Worm (Caenorhabditis elegans): Measurements from ENCODE around the gene slc-36.1.

Gene slc-36.1

DNA sequence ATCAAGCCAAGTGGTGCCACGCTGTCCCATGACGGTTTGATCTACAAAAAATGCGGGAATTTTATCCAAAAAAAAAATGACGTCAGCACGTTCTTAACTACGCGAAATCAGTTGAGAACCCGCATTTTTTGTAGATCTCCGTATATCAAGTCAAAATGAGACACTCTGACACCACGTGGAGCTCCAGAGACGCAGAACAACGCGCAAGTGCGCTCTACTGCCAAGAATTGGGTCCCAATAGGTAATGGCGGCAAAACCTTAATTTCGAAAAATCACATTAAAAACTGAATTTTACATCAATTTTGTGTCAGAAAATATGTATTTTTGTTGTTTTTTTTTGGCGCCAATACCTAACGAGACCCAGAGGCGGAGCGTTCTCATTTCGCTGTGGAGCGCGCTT lies 9.6 kb downstream of the slc-36.1 start:
- TF ChIP-seq lin-35 (GFP tag; optimal IDR thresholded peaks at IDR 0.05) (peak; percentile 17 to 48), lin-39 (tag; optimal IDR thresholded peaks at IDR 0.05) (no peak), dpl-1 (GFP tag; optimal IDR thresholded peaks at IDR 0.05) (peak in 2 of 3 experiments; percentile 8 to 57), unc-130 (tag; optimal IDR thresholded peaks at IDR 0.05) (no peak), xbp-1 (tag; optimal IDR thresholded peaks at IDR 0.05) (no peak), Y116A8C.19 (tag; optimal IDR thresholded peaks at IDR 0.05; ENCODE audit: borderline replicate concordance) (no peak), efl-1 (optimal IDR thresholded peaks at IDR 0.05) (peak; percentile 61 to 88), efl-1 (GFP tag; optimal IDR thresholded peaks at IDR 0.05 in 1 of 2) (peak; percentile 34 to 66)

DNA sequence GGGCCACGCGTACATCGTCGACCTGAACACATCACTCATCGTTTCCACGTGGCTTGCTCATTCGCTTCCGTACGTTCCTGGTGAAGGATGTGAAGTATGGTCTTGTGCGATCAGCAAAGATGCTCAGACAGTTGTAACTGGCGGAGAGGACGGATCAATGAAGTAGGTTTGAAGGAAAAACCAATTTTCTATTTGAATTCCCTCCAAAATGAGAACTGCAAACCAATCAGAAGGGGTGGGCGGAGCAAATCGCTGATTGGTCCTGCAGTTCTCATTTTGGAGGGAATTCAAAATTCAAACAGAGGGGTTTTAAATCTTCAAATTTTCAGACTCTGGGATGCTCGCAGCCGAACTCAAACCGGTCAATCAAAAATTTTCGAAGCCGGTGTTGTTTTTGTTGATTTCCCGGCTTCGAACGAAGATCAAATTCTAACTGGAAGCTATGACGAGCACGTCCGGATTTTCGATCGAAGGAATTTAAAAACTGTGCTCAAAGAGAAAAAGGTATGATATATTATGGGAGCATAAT lies 10.1 kb downstream of the slc-36.1 start:
- TF ChIP-seq xbp-1 (tag; optimal IDR thresholded peaks at IDR 0.05) (no peak), efl-1 (optimal IDR thresholded peaks at IDR 0.05) (no peak), efl-1 (GFP tag; optimal IDR thresholded peaks at IDR 0.05 in 1 of 2) (peak; percentile 37 to 58)

DNA sequence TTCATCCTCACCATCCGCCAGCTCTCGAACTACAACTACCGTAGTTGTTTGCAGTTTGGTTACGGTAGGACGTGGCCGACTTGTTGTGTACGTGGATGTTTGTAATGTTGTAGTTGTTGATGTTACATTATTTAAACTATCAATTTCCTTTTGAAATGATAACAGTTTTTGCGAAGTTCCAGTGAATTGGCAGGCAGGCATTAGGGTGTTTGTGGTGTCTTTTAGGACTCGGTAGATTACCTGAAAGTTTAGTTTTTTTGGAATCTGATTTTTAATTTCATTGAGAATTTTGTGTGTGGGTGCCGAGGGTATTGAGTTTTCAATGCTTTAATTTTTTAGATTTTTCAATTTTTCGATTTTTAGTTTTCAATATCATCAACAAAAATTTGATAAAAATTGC lies 15.3 kb downstream of the slc-36.1 start, which contains the start of gene F53A2.11:
TSS of gene F53A2.11 (minus strand) at position 101 of the 400 bp plus-strand sequence.
- TF ChIP-seq aly-2 (tag; optimal IDR thresholded peaks at IDR 0.05) = no peak
- TF ChIP-seq fkh-10 (GFP tag; optimal IDR thresholded peaks at IDR 0.05) = no peak
- TF ChIP-seq Y116A8C.19 (tag; optimal IDR thresholded peaks at IDR 0.05; ENCODE audit: borderline replicate concordance) = no peak
- no peak for TF ChIP-seq xbp-1 (tag; optimal IDR thresholded peaks at IDR 0.05)
- TF ChIP-seq isw-1 (GFP tag; IDR thresholded peaks at IDR 0.05) = no peak

DNA sequence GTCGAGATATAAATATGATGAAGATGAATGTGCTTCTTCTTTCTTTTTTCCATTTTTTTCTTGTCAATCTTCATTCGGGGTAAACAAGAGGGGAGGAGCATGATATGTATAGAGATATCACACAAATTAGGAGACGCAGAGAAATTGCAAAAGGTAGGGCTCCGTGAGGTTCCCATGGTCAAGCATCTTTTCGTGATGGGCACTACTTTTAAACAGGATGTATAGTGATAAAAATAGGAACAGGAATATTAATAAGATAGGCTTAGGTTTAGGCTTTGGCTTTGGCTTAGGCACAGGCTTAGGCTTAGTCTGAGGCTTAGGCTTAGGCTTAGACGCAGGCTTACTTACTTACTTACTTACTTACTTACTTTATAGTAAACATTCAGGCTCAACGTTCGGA lies 17.4 kb downstream of the slc-36.1 start, which contains the start of gene F53A2.1:
TSS of gene F53A2.1 (minus strand) at position 101 of the 400 bp plus-strand sequence.
- no peak for TF ChIP-seq ceh-63 (GFP tag; optimal IDR thresholded peaks at IDR 0.05)
- TF ChIP-seq ceh-82 (tag; optimal IDR thresholded peaks at IDR 0.05) = no peak
- no peak for TF ChIP-seq hpl-2 (GFP tag; optimal IDR thresholded peaks at IDR 0.05)
- no peak for TF ChIP-seq lin-35 (GFP tag; optimal IDR thresholded peaks at IDR 0.05)
- no peak for TF ChIP-seq tbx-2 (tag; optimal IDR thresholded peaks at IDR 0.05)
- no peak for TF ChIP-seq F16B12.6 (tag; optimal IDR thresholded peaks at IDR 0.05)
- TF ChIP-seq ztf-4 (tag; optimal IDR thresholded peaks at IDR 0.05) = no peak
- no peak for TF ChIP-seq elt-3 (tag; optimal IDR thresholded peaks at IDR 0.05)

DNA sequence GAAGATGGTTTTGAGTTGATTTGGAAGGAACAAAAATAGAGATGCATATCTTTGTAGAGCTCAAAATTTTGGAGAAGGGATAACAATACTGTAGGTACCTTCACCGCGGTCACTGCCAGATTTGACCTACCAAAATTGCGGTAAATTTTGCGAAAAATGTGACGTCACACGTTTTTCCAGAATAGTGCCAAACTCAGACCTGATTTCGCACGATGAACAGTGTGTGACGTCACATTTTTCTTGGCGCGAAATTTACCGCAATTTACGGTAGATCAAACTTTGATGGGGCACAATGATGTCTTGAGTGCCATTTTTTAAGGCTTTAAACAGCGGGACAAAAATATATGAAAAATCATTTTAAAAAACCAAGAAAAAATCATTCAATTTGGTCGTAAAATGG lies 21.6 kb downstream of the slc-36.1 start:
- no peak for TF ChIP-seq efl-1 (optimal IDR thresholded peaks at IDR 0.05)
- peak in 1 of 2 experiments; percentile 64 for TF ChIP-seq efl-1 (GFP tag; optimal IDR thresholded peaks at IDR 0.05 in 1 of 2)
- peak; percentile 10 for TF ChIP-seq nhr-85 (tag)
- no peak for TF ChIP-seq nhr-28 (tag; optimal IDR thresholded peaks at IDR 0.05)
- no peak for TF ChIP-seq ceh-88 (GFP tag; IDR thresholded peaks at IDR 0.05)

DNA sequence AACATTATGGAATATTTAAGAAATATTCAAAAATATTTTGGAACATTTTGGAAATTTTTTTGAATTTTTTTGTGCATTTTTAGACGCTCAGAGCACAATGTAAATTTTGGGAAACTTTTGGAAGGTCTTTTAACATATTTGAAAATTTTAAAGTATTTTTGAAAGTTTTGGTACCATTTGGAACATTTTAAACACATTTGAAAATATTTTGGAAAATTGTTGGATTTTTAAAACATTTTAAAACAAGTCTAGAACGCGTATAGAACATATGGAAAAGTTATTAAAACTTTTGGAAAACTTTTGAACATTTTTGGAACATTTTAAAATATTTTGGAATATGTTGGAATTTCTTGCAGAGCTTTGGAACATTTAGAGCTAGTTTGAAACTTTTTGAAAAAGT lies 26.5 kb downstream of the slc-36.1 start, which contains the start of gene sdz-20:
TSS of gene sdz-20 (plus strand) at position 301 of the 400 bp plus-strand sequence.
- no peak for TF ChIP-seq snu-23 (GFP tag; optimal IDR thresholded peaks at IDR 0.05)
- no peak for TF ChIP-seq aly-2 (tag; optimal IDR thresholded peaks at IDR 0.05)
- no peak for TF ChIP-seq hlh-4 (tag; optimal IDR thresholded peaks at IDR 0.05)
- no peak for TF ChIP-seq isw-1 (GFP tag; IDR thresholded peaks at IDR 0.05)
- no peak for TF ChIP-seq nhr-85 (tag)
- TF ChIP-seq ama-1 (optimal IDR thresholded peaks at IDR 0.05) = no peak
- TF ChIP-seq ceh-90 (tag; optimal IDR thresholded peaks at IDR 0.05) = no peak
- TF ChIP-seq nhr-47 (tag; optimal IDR thresholded peaks at IDR 0.05) = no peak
- no peak for TF ChIP-seq pag-3 (tag; optimal IDR thresholded peaks at IDR 0.05; ENCODE audit: borderline replicate concordance, insufficient read depth)
- no peak for TF ChIP-seq C34B4.2 (tag; optimal IDR thresholded peaks at IDR 0.05)
- no peak for TF ChIP-seq ztf-11 (tag; optimal IDR thresholded peaks at IDR 0.05)
- no peak for TF ChIP-seq lin-13 (GFP tag; optimal IDR thresholded peaks at IDR 0.05)
- no peak for TF ChIP-seq nhr-11 (tag; optimal IDR thresholded peaks at IDR 0.05)
- no peak for TF ChIP-seq xbp-1 (tag; optimal IDR thresholded peaks at IDR 0.05)
- no peak for TF ChIP-seq fkh-10 (GFP tag; optimal IDR thresholded peaks at IDR 0.05)
- no peak for TF ChIP-seq ceh-63 (GFP tag; optimal IDR thresholded peaks at IDR 0.05)
- TF ChIP-seq zag-1 (tag; optimal IDR thresholded peaks at IDR 0.05) = no peak
- TF ChIP-seq nhr-237 (tag; optimal IDR thresholded peaks at IDR 0.05) = no peak
- TF ChIP-seq tlp-1 (tag; optimal IDR thresholded peaks at IDR 0.05) = no peak
- no peak for TF ChIP-seq mef-2 (tag; optimal IDR thresholded peaks at IDR 0.05)

All from whole organism, L1 larva.